Worm (Caenorhabditis elegans) whole organism, L3 larva: ENCODE data around the gene ptr-6.

Source experiments
- aly-2 ChIP-seq: fragments of 150-350 bp; optimal IDR thresholded peaks from 2 replicates; lab custom pipeline; 2014; ENCODE audit warnings: missing biosample characterization, missing genetic modification characterization
- ceh-16 ChIP-seq: sonication (generic microtip); optimal IDR thresholded peaks from 2 replicates; lab custom pipeline; 2017; ENCODE audit warnings: missing biosample characterization, missing genetic modification characterization
- ceh-28 ChIP-seq: fragments of 150-350 bp; optimal IDR thresholded peaks from 2 replicates; lab custom pipeline; 2014; ENCODE audit warnings: missing biosample characterization, missing genetic modification reagents, missing genetic modification characterization
- ceh-82 ChIP-seq: fragments of 150-350 bp; optimal IDR thresholded peaks from 2 replicates; lab custom pipeline; 2014; ENCODE audit warnings: missing biosample characterization, missing genetic modification characterization
- ceh-9 ChIP-seq: sonication (generic microtip); optimal IDR thresholded peaks from 2 replicates; lab custom pipeline; 2018; ENCODE audit warnings: missing biosample characterization, missing genetic modification characterization
- egl-5 ChIP-seq: fragments of 150-350 bp; optimal IDR thresholded peaks from 2 replicates; lab custom pipeline; 2017; ENCODE audit warnings: missing biosample characterization, missing genetic modification reagents, missing genetic modification characterization, inconsistent platforms
- elt-1 ChIP-seq: fragments of 150-350 bp; optimal IDR thresholded peaks from 2 replicates; lab custom pipeline; 2014; ENCODE audit warnings: missing biosample characterization, missing genetic modification characterization
- elt-2 ChIP-seq: sonication (generic microtip); optimal IDR thresholded peaks from 2 replicates; lab custom pipeline; 2016; ENCODE audit warnings: missing genetic modification reagents, mild to moderate bottlenecking, missing genetic modification characterization, missing compliant biosample characterization
- elt-3 ChIP-seq, 3 experiments: fragments of 150-350 bp in 1 of 3; sonication (generic microtip) in 2 of 3; optimal IDR thresholded peaks; 2 replicates in 2 of 3; 4 replicates in 1 of 3; lab custom pipeline; 2014 to 2017; ENCODE audit warnings: missing biosample characterization in 3 of 3, missing genetic modification characterization in 3 of 3
- fkh-10 ChIP-seq: sonication (generic microtip); optimal IDR thresholded peaks from 2 replicates; lab custom pipeline; 2017; ENCODE audit warnings: missing biosample characterization, missing genetic modification reagents, missing genetic modification characterization
- hmg-11 ChIP-seq: sonication (generic microtip); optimal IDR thresholded peaks from 2 replicates; lab custom pipeline; 2016; ENCODE audit warnings: missing genetic modification characterization, missing compliant biosample characterization
- lin-15B ChIP-seq: fragments of 150-350 bp; optimal IDR thresholded peaks from 2 replicates; lab custom pipeline; 2014; ENCODE audit warnings: missing biosample characterization, missing genetic modification characterization
- lin-39 ChIP-seq: fragments of 150-350 bp; optimal IDR thresholded peaks from 2 replicates; lab custom pipeline; 2018; ENCODE audit warnings: missing biosample characterization, missing genetic modification reagents, missing genetic modification characterization
- mdl-1 ChIP-seq: fragments of 150-350 bp; optimal IDR thresholded peaks from 2 replicates; lab custom pipeline; 2014; ENCODE audit warnings: missing biosample characterization, missing genetic modification characterization
- mml-1 ChIP-seq: fragments of 150-350 bp; sonication (generic microtip); optimal IDR thresholded peaks from 3 replicates; lab custom pipeline; 2014; ENCODE audit warnings: missing biosample characterization, missing genetic modification characterization
- nfya-1 ChIP-seq: sonication (generic microtip); optimal IDR thresholded peaks from 2 replicates; lab custom pipeline; 2017; ENCODE audit warnings: missing genetic modification characterization, mild to moderate bottlenecking, missing compliant biosample characterization, antibody characterized with exemption, moderate library complexity; ENCODE audit not compliant: insufficient read depth
- nhr-23 ChIP-seq: fragments of 150-350 bp; optimal IDR thresholded peaks from 2 replicates; lab custom pipeline; 2014; ENCODE audit warnings: missing biosample characterization, missing genetic modification reagents, missing genetic modification characterization
- nhr-237 ChIP-seq: fragments of 150-350 bp; optimal IDR thresholded peaks from 2 replicates; lab custom pipeline; 2014; ENCODE audit warnings: missing biosample characterization, missing genetic modification characterization
- nhr-43 ChIP-seq: sonication (generic microtip); optimal IDR thresholded peaks from 2 replicates; lab custom pipeline; 2016; ENCODE audit warnings: mild to moderate bottlenecking, missing genetic modification characterization, missing compliant biosample characterization; ENCODE audit not compliant: poor library complexity, severe bottlenecking
- nhr-67 ChIP-seq: fragments of 150-350 bp; optimal IDR thresholded peaks from 2 replicates; lab custom pipeline; 2014; ENCODE audit warnings: missing biosample characterization, missing genetic modification characterization
- nhr-76 ChIP-seq: fragments of 150-350 bp; sonication (generic microtip); optimal IDR thresholded peaks from 5 replicates; lab custom pipeline; 2014; ENCODE audit warnings: missing biosample characterization, missing genetic modification characterization
- pha-4 ChIP-seq: fragments of 150-350 bp; optimal IDR thresholded peaks from 2 replicates; lab custom pipeline; 2014; ENCODE audit warnings: missing biosample characterization, missing genetic modification reagents, missing genetic modification characterization
- skn-1 ChIP-seq: fragments of 150-350 bp; optimal IDR thresholded peaks from 2 replicates; lab custom pipeline; 2014; ENCODE audit warnings: missing biosample characterization, missing genetic modification characterization
- snpc-4 ChIP-seq: fragments of 150-350 bp; optimal IDR thresholded peaks from 2 replicates; lab custom pipeline; 2014; ENCODE audit warnings: missing biosample characterization, missing genetic modification characterization
- tbx-2 ChIP-seq: sonication (generic microtip); optimal IDR thresholded peaks from 2 replicates; lab custom pipeline; 2016; ENCODE audit warnings: mild to moderate bottlenecking, missing genetic modification characterization, missing compliant biosample characterization
- unc-62 ChIP-seq: fragments of 150-350 bp; sonication (generic microtip); optimal IDR thresholded peaks from 4 replicates; lab custom pipeline; 2014; ENCODE audit warnings: missing biosample characterization, missing genetic modification reagents, missing genetic modification characterization
- ztf-11 ChIP-seq: fragments of 150-350 bp; optimal IDR thresholded peaks from 2 replicates; lab custom pipeline; 2014; ENCODE audit warnings: missing biosample characterization, missing genetic modification characterization
- ztf-4 ChIP-seq: fragments of 150-350 bp; optimal IDR thresholded peaks from 2 replicates; lab custom pipeline; 2014; ENCODE audit warnings: missing biosample characterization, missing genetic modification characterization

Gene ptr-6

ce11 chrII:5226309-5226708 lies 20.3 kb downstream of the ptr-6 start:
- TF ChIP-seq egl-5 (tag; lab: Kevin White, UChicago) (peak; percentile 23), nfya-1 (tag; lab: Kevin White, UChicago) (peak; percentile 43), pha-4 (tag; lab: Kevin White, UChicago) (no peak), lin-15B (tag; lab: Kevin White, UChicago) (peak; percentile 59), tbx-2 (tag; lab: Kevin White, UChicago) (no peak), lin-39 (tag; lab: Kevin White, UChicago) (peak; percentile 58)

ce11 chrII:5225284-5225683 lies 21.4 kb downstream of the ptr-6 start, which contains the start of gene dsh-1:
Gene dsh-1 (minus strand): TSS chrII:5225384.
- TF ChIP-seq mml-1 (tag; lab: Kevin White, UChicago) (no peak), nhr-237 (tag; lab: Kevin White, UChicago) (no peak), hmg-11 (peak; percentile 25), unc-62 (GFP tag; lab: Kevin White, UChicago) (no peak)

ce11 chrII:5222830-5223229 lies 23.8 kb downstream of the ptr-6 start:
- no peak for TF ChIP-seq pha-4 (tag; lab: Kevin White, UChicago)
- TF ChIP-seq nfya-1 (tag; lab: Kevin White, UChicago) = peak; percentile 36
- peak; percentile 88 for TF ChIP-seq egl-5 (tag; lab: Kevin White, UChicago)
- TF ChIP-seq ceh-16 (tag; lab: Kevin White, UChicago) = no peak
- TF ChIP-seq nhr-237 (tag; lab: Kevin White, UChicago) = no peak

- TF ChIP-seq tbx-2 (tag; lab: Kevin White, UChicago) (no peak), egl-5 (tag; lab: Kevin White, UChicago) (peak; percentile 91), ceh-16 (tag; lab: Kevin White, UChicago) (no peak)
Measured at ce11 chrII:5220648-5221047, 26.0 kb downstream of the ptr-6 start.

ce11 chrII:5218349-5218748 lies 28.3 kb downstream of the ptr-6 start:
- peak; percentile 63 for TF ChIP-seq lin-39 (tag; lab: Kevin White, UChicago)
- TF ChIP-seq nhr-43 (tag; lab: Kevin White, UChicago) = no peak
- TF ChIP-seq nhr-76 (tag; lab: Kevin White, UChicago) = no peak
- peak; percentile 6 for TF ChIP-seq elt-1 (tag; lab: Kevin White, UChicago)

- TF ChIP-seq ztf-4 (tag; lab: Kevin White, UChicago) (no peak), ztf-11 (tag; lab: Kevin White, UChicago) (no peak), snpc-4 (tag; lab: Kevin White, UChicago) (no peak), lin-39 (tag; lab: Kevin White, UChicago) (no peak), skn-1 (tag; lab: Kevin White, UChicago) (no peak), ceh-82 (tag; lab: Kevin White, UChicago) (no peak), aly-2 (tag; lab: Kevin White, UChicago) (no peak), nfya-1 (tag; lab: Kevin White, UChicago) (no peak), elt-3 (tag; optimal IDR thresholded peaks at IDR 0.05; lab: Kevin White, UChicago) (no peak), elt-2 (no peak), hmg-11 (no peak), ceh-28 (tag; lab: Kevin White, UChicago) (no peak), nhr-67 (tag; lab: Kevin White, UChicago) (no peak), nhr-237 (tag; lab: Kevin White, UChicago) (no peak), elt-1 (tag; lab: Kevin White, UChicago) (no peak), nhr-23 (no peak)
- TF ChIP-seq, all 47 proteins: peak for 0
Measured at ce11 chrII:5212675-5213074, 34.0 kb downstream of the ptr-6 start, which contains the start of gene C34F11.1. Gene C34F11.1 (plus strand): TSS chrII:5212975.

ce11 chrII:5211970-5212369 lies 34.7 kb downstream of the ptr-6 start, which contains the start of gene C34F11.2:
Gene C34F11.2 (plus strand): TSS chrII:5212270.
- TF ChIP-seq ceh-9 (tag; lab: Kevin White, UChicago) (no peak), fkh-10 (GFP tag; lab: Kevin White, UChicago) (no peak), hmg-11 (no peak), ztf-11 (tag; lab: Kevin White, UChicago) (no peak), nhr-237 (tag; lab: Kevin White, UChicago) (no peak), mdl-1 (tag; lab: Kevin White, UChicago) (no peak)
- TF ChIP-seq, all 47 proteins: peak for 0
